Worm (Caenorhabditis elegans) whole organism, L3 larva: Measurements from ENCODE around the gene prx-5.

Experiments
- ceh-16 ChIP-seq: sonication (generic microtip); optimal IDR thresholded peaks from 2 replicates; lab custom pipeline; 2017; ENCODE audit warnings: missing biosample characterization, missing genetic modification characterization
- ceh-82 ChIP-seq: fragments of 150-350 bp; optimal IDR thresholded peaks from 2 replicates; lab custom pipeline; 2014; ENCODE audit warnings: missing biosample characterization, missing genetic modification characterization
- elt-1 ChIP-seq: fragments of 150-350 bp; optimal IDR thresholded peaks from 2 replicates; lab custom pipeline; 2014; ENCODE audit warnings: missing biosample characterization, missing genetic modification characterization
- eor-1 ChIP-seq, 2 experiments: fragments of 150-350 bp; optimal IDR thresholded peaks; 2 replicates each; lab custom pipeline; 2014 to 2018; ENCODE audit warnings: missing biosample characterization in 2 of 2, missing genetic modification characterization in 2 of 2
- lin-15B ChIP-seq: fragments of 150-350 bp; optimal IDR thresholded peaks from 2 replicates; lab custom pipeline; 2014; ENCODE audit warnings: missing biosample characterization, missing genetic modification characterization
- nhr-11 ChIP-seq: fragments of 150-350 bp; optimal IDR thresholded peaks from 2 replicates; lab custom pipeline; 2014; ENCODE audit warnings: missing biosample characterization, missing genetic modification characterization
- nhr-237 ChIP-seq: fragments of 150-350 bp; optimal IDR thresholded peaks from 2 replicates; lab custom pipeline; 2014; ENCODE audit warnings: missing biosample characterization, missing genetic modification characterization
- nhr-25 ChIP-seq: sonication (generic microtip); optimal IDR thresholded peaks from 2 replicates; lab custom pipeline; 2017; ENCODE audit warnings: missing biosample characterization, missing genetic modification characterization
- snpc-4 ChIP-seq: fragments of 150-350 bp; optimal IDR thresholded peaks from 2 replicates; lab custom pipeline; 2014; ENCODE audit warnings: missing biosample characterization, missing genetic modification characterization
- unc-39 ChIP-seq: sonication (generic microtip); optimal IDR thresholded peaks from 4 replicates; lab custom pipeline; 2017; ENCODE audit warnings: missing biosample characterization, missing genetic modification characterization
- unc-62 ChIP-seq: fragments of 150-350 bp; sonication (generic microtip); optimal IDR thresholded peaks from 4 replicates; lab custom pipeline; 2014; ENCODE audit warnings: missing biosample characterization, missing genetic modification reagents, missing genetic modification characterization
- ztf-11 ChIP-seq: fragments of 150-350 bp; optimal IDR thresholded peaks from 2 replicates; lab custom pipeline; 2014; ENCODE audit warnings: missing biosample characterization, missing genetic modification characterization

ce11 chrII:8742006-8742847, 37.6 kb downstream of the prx-5 start:
- TF ChIP-seq snpc-4 (tag; lab: Kevin White, UChicago) (no peak), nhr-237 (tag; lab: Kevin White, UChicago) (no peak), unc-62 (GFP tag; lab: Kevin White, UChicago) (no peak), unc-39 (no peak), lin-15B (tag; lab: Kevin White, UChicago) (no peak), nhr-25 (tag; lab: Kevin White, UChicago) (peak; percentile 88), ztf-11 (tag; lab: Kevin White, UChicago) (no peak), ceh-16 (tag; lab: Kevin White, UChicago) (no peak), nhr-11 (tag; lab: Kevin White, UChicago) (peak; percentile 80), ceh-82 (tag; lab: Kevin White, UChicago) (no peak), eor-1 (tag; optimal IDR thresholded peaks at IDR 0.05; lab: Kevin White, UChicago) (no peak), elt-1 (tag; lab: Kevin White, UChicago) (peak; percentile 82)
